6 worm cellular contexts compared by ENCODE assay signal in genomic region chrX:15630790-15631204, ce11.
TF ChIP-seq lines count a peak whose summit lies in the region.

No protein-coding gene starts in this region.

TF ChIP-seq in whole organism, L1 larva, 84 proteins besides CTCF, POLR2A, EP300 and RAD21 (continued from another document and continues in another):
- no peak for TF ChIP-seq lir-3 (tag; optimal IDR thresholded peaks at IDR 0.05; lab: Kevin White, UChicago; ENCODE audit: poor library complexity)
- no peak for TF ChIP-seq irx-1 (tag; optimal IDR thresholded peaks at IDR 0.05; lab: Kevin White, UChicago)
- TF ChIP-seq sox-4 (tag; optimal IDR thresholded peaks at IDR 0.05; lab: Kevin White, UChicago): no peak
- no peak for TF ChIP-seq nhr-84 (tag; optimal IDR thresholded peaks at IDR 0.05; lab: Kevin White, UChicago)
- no peak for TF ChIP-seq unc-98 (GFP tag; IDR thresholded peaks at IDR 0.05; lab: Robert Waterston, UW)
- no peak for TF ChIP-seq egl-13 (tag; optimal IDR thresholded peaks at IDR 0.05; lab: Kevin White, UChicago)
- TF ChIP-seq lin-15B (tag; optimal IDR thresholded peaks at IDR 0.05; lab: Kevin White, UChicago): no peak
- TF ChIP-seq ces-1 (GFP tag; optimal IDR thresholded peaks at IDR 0.05; lab: Kevin White, UChicago): no peak
- TF ChIP-seq lin-14 (GFP tag; optimal IDR thresholded peaks at IDR 0.05; lab: Kevin White, UChicago): peak; percentile 81
- no peak for TF ChIP-seq unc-86 (tag; optimal IDR thresholded peaks at IDR 0.05; lab: Kevin White, UChicago)
- no peak for TF ChIP-seq lin-39 (tag; optimal IDR thresholded peaks at IDR 0.05; lab: Kevin White, UChicago)
- TF ChIP-seq C16A3.4 (tag; optimal IDR thresholded peaks at IDR 0.05; lab: Kevin White, UChicago): no peak
- peak; percentile 2 to 25 for TF ChIP-seq lsy-2 (tag; optimal IDR thresholded peaks at IDR 0.05; lab: Kevin White, UChicago)
- no peak for TF ChIP-seq C34B4.2 (tag; optimal IDR thresholded peaks at IDR 0.05; lab: Kevin White, UChicago)
- peak in 1 of 2 experiments; percentile 9 for TF ChIP-seq mdl-1 (tag; optimal IDR thresholded peaks at IDR 0.05; lab: Kevin White, UChicago)
- TF ChIP-seq isw-1 (GFP tag; IDR thresholded peaks at IDR 0.05; lab: Robert Waterston, UW): no peak
- TF ChIP-seq ztf-11 (tag; optimal IDR thresholded peaks at IDR 0.05; lab: Kevin White, UChicago): no peak
- TF ChIP-seq efl-1 (optimal IDR thresholded peaks at IDR 0.05; lab: Kevin White, UChicago): peak; percentile 1 to 15
- TF ChIP-seq efl-1 (GFP tag; optimal IDR thresholded peaks at IDR 0.05 in 1 of 2; lab: Kevin White, UChicago): no peak
- no peak for TF ChIP-seq ceh-90 (tag; optimal IDR thresholded peaks at IDR 0.05; lab: Kevin White, UChicago)
- TF ChIP-seq pax-3 (tag; optimal IDR thresholded peaks at IDR 0.05; lab: Kevin White, UChicago): no peak
- peak in 1 of 2 experiments; percentile 1 for TF ChIP-seq lin-35 (GFP tag; optimal IDR thresholded peaks at IDR 0.05; lab: Kevin White, UChicago)
- TF ChIP-seq xbp-1 (tag; optimal IDR thresholded peaks at IDR 0.05; lab: Kevin White, UChicago): peak; percentile 7

TF ChIP-seq in whole organism, L2 larva, 48 proteins besides CTCF, POLR2A, EP300 and RAD21 (continued from another document and continues in another):
- no peak for TF ChIP-seq unc-62 (GFP tag; optimal IDR thresholded peaks at IDR 0.05; lab: Kevin White, UChicago)
- TF ChIP-seq ztf-4 (tag; optimal IDR thresholded peaks at IDR 0.05; lab: Kevin White, UChicago): no peak
- no peak for TF ChIP-seq nhr-11 (tag; optimal IDR thresholded peaks at IDR 0.05; lab: Kevin White, UChicago)
- peak; percentile 2 for TF ChIP-seq lin-13 (GFP tag; optimal IDR thresholded peaks at IDR 0.05; lab: Kevin White, UChicago)
- TF ChIP-seq Y55F3AM.14 (GFP tag; optimal IDR thresholded peaks at IDR 0.05; lab: Kevin White, UChicago): no peak
- no peak for TF ChIP-seq ztf-11 (tag; optimal IDR thresholded peaks at IDR 0.05; lab: Kevin White, UChicago)
- no peak for TF ChIP-seq skn-1 (tag; optimal IDR thresholded peaks at IDR 0.05; lab: Kevin White, UChicago)
- no peak for TF ChIP-seq blmp-1 (tag; optimal IDR thresholded peaks at IDR 0.05; lab: Kevin White, UChicago; ENCODE audit: insufficient read depth)
- TF ChIP-seq gmeb-1 (tag; optimal IDR thresholded peaks at IDR 0.05; lab: Kevin White, UChicago): no peak
- no peak for TF ChIP-seq lin-11 (tag; optimal IDR thresholded peaks at IDR 0.05; lab: Kevin White, UChicago)
- TF ChIP-seq sma-9 (GFP tag; optimal IDR thresholded peaks at IDR 0.05; lab: Kevin White, UChicago): no peak
- TF ChIP-seq sma-9 (tag; optimal IDR thresholded peaks at IDR 0.05; lab: Kevin White, UChicago): no peak
- no peak for TF ChIP-seq dmd-4 (tag; optimal IDR thresholded peaks at IDR 0.05; lab: Kevin White, UChicago)
- no peak for TF ChIP-seq sma-3 (GFP tag; optimal IDR thresholded peaks at IDR 0.05; lab: Kevin White, UChicago)
- TF ChIP-seq mbf-1 (tag; optimal IDR thresholded peaks at IDR 0.05; lab: Kevin White, UChicago): no peak
- no peak for TF ChIP-seq nhr-23 (tag; optimal IDR thresholded peaks at IDR 0.05; lab: Kevin White, UChicago)
- TF ChIP-seq mab-5 (tag; optimal IDR thresholded peaks at IDR 0.05; lab: Kevin White, UChicago): peak; percentile 51
- TF ChIP-seq ama-1 (optimal IDR thresholded peaks at IDR 0.05; lab: Kevin White, UChicago): no peak
- TF ChIP-seq nhr-237 (tag; optimal IDR thresholded peaks at IDR 0.05; lab: Kevin White, UChicago): no peak
- peak; percentile 44 for TF ChIP-seq unc-55 (GFP tag; optimal IDR thresholded peaks at IDR 0.05; lab: Kevin White, UChicago)
- TF ChIP-seq fos-1 (tag; optimal IDR thresholded peaks at IDR 0.05; lab: Kevin White, UChicago): peak; percentile 30
- peak; percentile 44 for TF ChIP-seq F13H6.1 (tag; optimal IDR thresholded peaks at IDR 0.05; lab: Kevin White, UChicago)
- no peak for TF ChIP-seq nhr-77 (tag; optimal IDR thresholded peaks at IDR 0.05; lab: Kevin White, UChicago)
- no peak for TF ChIP-seq elt-1 (tag; optimal IDR thresholded peaks at IDR 0.05; lab: Kevin White, UChicago)

TF ChIP-seq in whole organism, L3 larva, 47 proteins besides CTCF, POLR2A, EP300 and RAD21 (continued from another document and continues in another):
- TF ChIP-seq elt-2 (tag; optimal IDR thresholded peaks at IDR 0.05; lab: Kevin White, UChicago) (no peak), zag-1 (tag; optimal IDR thresholded peaks at IDR 0.05; lab: Kevin White, UChicago) (no peak), ceh-28 (tag; optimal IDR thresholded peaks at IDR 0.05; lab: Kevin White, UChicago) (no peak), nhr-11 (tag; optimal IDR thresholded peaks at IDR 0.05; lab: Kevin White, UChicago) (no peak), elt-1 (tag; optimal IDR thresholded peaks at IDR 0.05; lab: Kevin White, UChicago) (no peak), nhr-43 (tag; optimal IDR thresholded peaks at IDR 0.05; lab: Kevin White, UChicago; ENCODE audit: poor library complexity, severe bottlenecking) (no peak), nhr-25 (tag; optimal IDR thresholded peaks at IDR 0.05; lab: Kevin White, UChicago) (peak; percentile 37), jun-1 (tag; optimal IDR thresholded peaks at IDR 0.05; lab: Kevin White, UChicago) (no peak), egl-5 (tag; optimal IDR thresholded peaks at IDR 0.05; lab: Kevin White, UChicago) (no peak), skn-1 (tag; optimal IDR thresholded peaks at IDR 0.05; lab: Kevin White, UChicago) (no peak), fkh-2 (tag; optimal IDR thresholded peaks at IDR 0.05; lab: Kevin White, UChicago) (no peak), unc-62 (GFP tag; optimal IDR thresholded peaks at IDR 0.05; lab: Kevin White, UChicago) (no peak), fos-1 (tag; optimal IDR thresholded peaks at IDR 0.05; lab: Kevin White, UChicago) (no peak), pha-4 (tag; optimal IDR thresholded peaks at IDR 0.05; lab: Kevin White, UChicago) (no peak), ztf-4 (tag; optimal IDR thresholded peaks at IDR 0.05; lab: Kevin White, UChicago) (no peak), ama-1 (optimal IDR thresholded peaks at IDR 0.05; lab: Kevin White, UChicago) (peak; percentile 7), hmg-11 (tag; optimal IDR thresholded peaks at IDR 0.05; lab: Kevin White, UChicago) (peak; percentile 75), egl-27 (tag; optimal IDR thresholded peaks at IDR 0.05; lab: Kevin White, UChicago) (no peak), nhr-67 (tag; optimal IDR thresholded peaks at IDR 0.05; lab: Kevin White, UChicago) (no peak), elt-3 (tag; optimal IDR thresholded peaks at IDR 0.05; lab: Kevin White, UChicago) (no peak), sea-2 (GFP tag; optimal IDR thresholded peaks at IDR 0.05; lab: Kevin White, UChicago) (no peak), nhr-237 (tag; optimal IDR thresholded peaks at IDR 0.05; lab: Kevin White, UChicago) (no peak), ztf-11 (tag; optimal IDR thresholded peaks at IDR 0.05; lab: Kevin White, UChicago) (no peak), tbx-2 (tag; optimal IDR thresholded peaks at IDR 0.05; lab: Kevin White, UChicago) (no peak), fkh-10 (GFP tag; optimal IDR thresholded peaks at IDR 0.05; lab: Kevin White, UChicago) (peak; percentile 33)

TF ChIP-seq in whole organism, L4 larva, 104 proteins besides CTCF, POLR2A, EP300 and RAD21 (continued from another document):
- peak; percentile 34 for TF ChIP-seq nhr-28 (tag; optimal IDR thresholded peaks at IDR 0.05; lab: Kevin White, UChicago)
- peak; percentile 62 for TF ChIP-seq mep-1 (tag; optimal IDR thresholded peaks at IDR 0.05; lab: Kevin White, UChicago)
- peak in 1 of 2 experiments; percentile 14 for TF ChIP-seq hif-1 (tag; optimal IDR thresholded peaks at IDR 0.05; lab: Kevin White, UChicago)
- TF ChIP-seq ctbp-1 (GFP tag; IDR thresholded peaks at IDR 0.05; lab: Robert Waterston, UW): peak; percentile 52; the same call in 1 of the 2 replicates
- peak; percentile 61 for TF ChIP-seq aha-1 (tag; lab: Kevin White, UChicago)
- TF ChIP-seq unc-62 (GFP tag; optimal IDR thresholded peaks at IDR 0.05 in 1 of 2; lab: Kevin White, UChicago): peak in 1 of 2 experiments; percentile 89
- no peak for TF ChIP-seq unc-62 (tag; optimal IDR thresholded peaks at IDR 0.05; lab: Kevin White, UChicago)
- TF ChIP-seq arid-1 (GFP tag; conservative IDR thresholded peaks at IDR 0.05; lab: Robert Waterston, UW): no peak
- TF ChIP-seq dpl-1 (GFP tag; optimal IDR thresholded peaks at IDR 0.05; lab: Kevin White, UChicago): peak; percentile 12
- peak; percentile 54 for TF ChIP-seq hlh-30 (tag; optimal IDR thresholded peaks at IDR 0.05; lab: Kevin White, UChicago; ENCODE audit: insufficient read depth)

TF ChIP-seq in whole organism, late embryonic, 69 proteins besides CTCF, POLR2A, EP300 and RAD21 (continued from another document and continues in another):
- TF ChIP-seq che-1 (tag; optimal IDR thresholded peaks at IDR 0.05; lab: Kevin White, UChicago): no peak
- TF ChIP-seq rnt-1 (tag; optimal IDR thresholded peaks at IDR 0.05; lab: Kevin White, UChicago): no peak
- no peak for TF ChIP-seq ttx-3 (tag; optimal IDR thresholded peaks at IDR 0.05; lab: Kevin White, UChicago)
- no peak for TF ChIP-seq hlh-30 (tag; optimal IDR thresholded peaks at IDR 0.05; lab: Kevin White, UChicago; ENCODE audit: insufficient read depth)
- no peak for TF ChIP-seq pat-9 (tag; optimal IDR thresholded peaks at IDR 0.05; lab: Kevin White, UChicago)
- peak; percentile 4 for TF ChIP-seq F13H6.1 (tag; optimal IDR thresholded peaks at IDR 0.05; lab: Kevin White, UChicago)
- TF ChIP-seq dmd-4 (tag; optimal IDR thresholded peaks at IDR 0.05; lab: Kevin White, UChicago; ENCODE audit: borderline replicate concordance): no peak
- TF ChIP-seq unc-42 (tag; optimal IDR thresholded peaks at IDR 0.05; lab: Kevin White, UChicago): peak; percentile 77
- TF ChIP-seq nhr-11 (tag; optimal IDR thresholded peaks at IDR 0.05; lab: Kevin White, UChicago): no peak
- no peak for TF ChIP-seq ceh-48 (tag; optimal IDR thresholded peaks at IDR 0.05; lab: Kevin White, UChicago)
- no peak for TF ChIP-seq Y22D7AL.16 (tag; optimal IDR thresholded peaks at IDR 0.05; lab: Kevin White, UChicago)
- TF ChIP-seq pqm-1 (tag; optimal IDR thresholded peaks at IDR 0.05; lab: Kevin White, UChicago): no peak
- TF ChIP-seq unc-86 (tag; optimal IDR thresholded peaks at IDR 0.05; lab: Kevin White, UChicago): no peak
- peak; percentile 28 for TF ChIP-seq sox-4 (tag; optimal IDR thresholded peaks at IDR 0.05; lab: Kevin White, UChicago)
- TF ChIP-seq C38D4.7 (GFP tag; optimal IDR thresholded peaks at IDR 0.05; lab: Kevin White, UChicago): no peak
- no peak for TF ChIP-seq sdc-2 (tag; optimal IDR thresholded peaks at IDR 0.05; lab: Kevin White, UChicago)
- no peak for TF ChIP-seq hlh-13 (GFP tag; optimal IDR thresholded peaks at IDR 0.05; lab: Kevin White, UChicago)
- no peak for TF ChIP-seq pha-2 (tag; optimal IDR thresholded peaks at IDR 0.05; lab: Kevin White, UChicago)
- TF ChIP-seq ceh-34 (tag; optimal IDR thresholded peaks at IDR 0.05; lab: Kevin White, UChicago): no peak
- peak; percentile 63 for TF ChIP-seq ceh-31 (tag; optimal IDR thresholded peaks at IDR 0.05; lab: Kevin White, UChicago)
- TF ChIP-seq npax-4 (tag; optimal IDR thresholded peaks at IDR 0.05; lab: Kevin White, UChicago): no peak
- no peak for TF ChIP-seq ceh-2 (tag; optimal IDR thresholded peaks at IDR 0.05; lab: Kevin White, UChicago)
- TF ChIP-seq fkh-6 (tag; optimal IDR thresholded peaks at IDR 0.05; lab: Kevin White, UChicago): no peak
- no peak for TF ChIP-seq ceh-9 (tag; optimal IDR thresholded peaks at IDR 0.05; lab: Kevin White, UChicago)
- no peak for TF ChIP-seq pax-1 (tag; optimal IDR thresholded peaks at IDR 0.05; lab: Kevin White, UChicago)
- TF ChIP-seq hlh-8 (tag; optimal IDR thresholded peaks at IDR 0.05; lab: Kevin White, UChicago): no peak
- TF ChIP-seq ahr-1 (tag; optimal IDR thresholded peaks at IDR 0.05; lab: Kevin White, UChicago): no peak
- no peak for TF ChIP-seq tbx-7 (tag; optimal IDR thresholded peaks at IDR 0.05; lab: Kevin White, UChicago)
- no peak for TF ChIP-seq elt-2 (tag; optimal IDR thresholded peaks at IDR 0.05; lab: Kevin White, UChicago)
- TF ChIP-seq fax-1 (tag; optimal IDR thresholded peaks at IDR 0.05; lab: Kevin White, UChicago): no peak
- TF ChIP-seq lin-11 (tag; optimal IDR thresholded peaks at IDR 0.05; lab: Kevin White, UChicago): no peak
- TF ChIP-seq odd-2 (tag; optimal IDR thresholded peaks at IDR 0.05; lab: Kevin White, UChicago): no peak
- TF ChIP-seq pha-4 (tag; optimal IDR thresholded peaks at IDR 0.05; lab: Kevin White, UChicago): no peak

TF ChIP-seq in whole organism, young adult, 124 proteins besides CTCF, POLR2A, EP300 and RAD21 (continued from another document):
- TF ChIP-seq F57A8.1 (GFP tag; optimal IDR thresholded peaks at IDR 0.05; lab: Kevin White, UChicago) (no peak), mcd-1 (GFP tag; IDR thresholded peaks at IDR 0.05; lab: Robert Waterston, UW) (0 out of 2 replicates have a peak, but pooled peaks have one; percentile 32), F23B12.7 (tag; optimal IDR thresholded peaks at IDR 0.05; lab: Kevin White, UChicago; ENCODE audit: insufficient read depth) (peak; percentile 6), sptf-2 (GFP tag; optimal IDR thresholded peaks at IDR 0.05; lab: Kevin White, UChicago) (no peak), B0261.1 (tag; optimal IDR thresholded peaks at IDR 0.05; lab: Kevin White, UChicago) (no peak)
TF ChIP-seq in whole organism, young adult: peak in this region for 5.
